Worm (Caenorhabditis elegans) whole organism, L3 larva: ENCODE results near the gene ril-2.

Experiments used
- ama-1 ChIP-seq: fragments of 150-350 bp; optimal IDR thresholded peaks from 2 replicates; lab custom pipeline; 2018
- ceh-82 ChIP-seq: fragments of 150-350 bp; optimal IDR thresholded peaks from 2 replicates; lab custom pipeline; 2014; ENCODE audit warnings: missing biosample characterization, missing genetic modification characterization
- elt-2 ChIP-seq: sonication (generic microtip); optimal IDR thresholded peaks from 2 replicates; lab custom pipeline; 2016; ENCODE audit warnings: missing genetic modification reagents, mild to moderate bottlenecking, missing genetic modification characterization, missing compliant biosample characterization
- nhr-11 ChIP-seq: fragments of 150-350 bp; optimal IDR thresholded peaks from 2 replicates; lab custom pipeline; 2014; ENCODE audit warnings: missing biosample characterization, missing genetic modification characterization
- nhr-237 ChIP-seq: fragments of 150-350 bp; optimal IDR thresholded peaks from 2 replicates; lab custom pipeline; 2014; ENCODE audit warnings: missing biosample characterization, missing genetic modification characterization
- nhr-67 ChIP-seq: fragments of 150-350 bp; optimal IDR thresholded peaks from 2 replicates; lab custom pipeline; 2014; ENCODE audit warnings: missing biosample characterization, missing genetic modification characterization
- nhr-76 ChIP-seq: fragments of 150-350 bp; sonication (generic microtip); optimal IDR thresholded peaks from 5 replicates; lab custom pipeline; 2014; ENCODE audit warnings: missing biosample characterization, missing genetic modification characterization
- pqm-1 ChIP-seq: fragments of 150-350 bp; optimal IDR thresholded peaks from 2 replicates; lab custom pipeline; 2017; ENCODE audit warnings: missing biosample characterization, missing genetic modification characterization, inconsistent platforms
- snpc-4 ChIP-seq: fragments of 150-350 bp; optimal IDR thresholded peaks from 2 replicates; lab custom pipeline; 2014; ENCODE audit warnings: missing biosample characterization, missing genetic modification characterization
- unc-62 ChIP-seq: fragments of 150-350 bp; sonication (generic microtip); optimal IDR thresholded peaks from 4 replicates; lab custom pipeline; 2014; ENCODE audit warnings: missing biosample characterization, missing genetic modification reagents, missing genetic modification characterization
- ztf-11 ChIP-seq: fragments of 150-350 bp; optimal IDR thresholded peaks from 2 replicates; lab custom pipeline; 2014; ENCODE audit warnings: missing biosample characterization, missing genetic modification characterization

DNA sequence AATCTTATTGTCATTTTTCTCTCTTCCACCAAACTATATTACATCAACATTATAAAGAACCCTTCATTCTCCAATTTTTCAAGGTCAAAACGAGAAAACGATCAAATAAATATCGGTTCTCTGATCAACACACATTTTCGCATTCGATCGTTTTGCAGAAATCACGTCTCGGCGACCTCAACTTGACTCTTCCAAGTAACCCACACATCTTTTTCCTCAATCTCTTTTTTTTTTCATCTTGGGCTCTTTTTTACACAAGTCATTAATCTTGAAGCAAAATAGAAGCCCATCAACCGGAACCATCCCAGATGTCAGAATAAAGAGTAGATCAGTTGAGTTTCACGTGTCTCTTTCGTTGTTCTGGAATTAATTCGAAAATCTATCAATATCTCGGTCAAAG is 37.3 kb upstream of the ril-2 start:
- no peak for TF ChIP-seq nhr-11 (tag; lab: Kevin White, UChicago)
- no peak for TF ChIP-seq ztf-11 (tag; lab: Kevin White, UChicago)
- TF ChIP-seq nhr-67 (tag; lab: Kevin White, UChicago): no peak
- TF ChIP-seq ceh-82 (tag; lab: Kevin White, UChicago): no peak
- TF ChIP-seq nhr-237 (tag; lab: Kevin White, UChicago): no peak
- TF ChIP-seq unc-62: no peak
- TF ChIP-seq nhr-76 (tag; lab: Kevin White, UChicago): no peak
- TF ChIP-seq pqm-1 (tag; lab: Kevin White, UChicago): no peak
- no peak for TF ChIP-seq snpc-4 (tag; lab: Kevin White, UChicago)
- TF ChIP-seq ama-1 (lab: Kevin White, UChicago): no peak
- no peak for TF ChIP-seq elt-2 (tag; lab: Kevin White, UChicago)
